In the genomic region with DNA sequence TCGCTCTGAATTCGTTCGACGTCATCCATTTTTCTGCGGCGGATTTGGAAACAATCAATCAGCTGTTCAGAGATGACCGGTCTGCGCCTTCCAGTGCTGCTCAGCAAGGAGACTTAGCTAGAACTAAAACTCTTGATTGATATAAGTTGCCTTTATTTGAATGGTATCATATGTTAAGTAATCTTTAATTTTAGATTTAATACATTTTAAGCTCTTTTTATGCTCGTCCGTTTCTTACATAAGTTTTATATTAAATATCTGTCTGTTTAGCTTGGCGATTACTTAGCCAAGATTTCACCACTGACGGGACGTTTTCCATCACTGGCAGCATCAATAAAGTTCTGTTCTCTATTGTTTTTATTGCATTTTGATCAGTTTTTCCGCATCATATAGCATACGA, we compare ENCODE assay signal across 1 fruit fly cellular context.
TF ChIP-seq lines count a peak whose summit lies in the region.

A gene (minus strand): TSS at position 58 of the 400 bp plus-strand sequence.
A gene (plus strand): TSS at position 296 of the 400 bp plus-strand sequence.

TF ChIP-seq in whole organism, embryonic, 481 proteins besides CTCF, POLR2A, EP300 and RAD21 (continued from another document and continues in another):
- TF ChIP-seq CG13624 (GFP tag; optimal IDR thresholded peaks at IDR 0.05; lab: Kevin White, UChicago) (no peak), CG1024 (GFP tag; IDR thresholded peaks at IDR 0.05; lab: Robert Waterston, UW) (no peak), pfk (GFP tag; optimal IDR thresholded peaks at IDR 0.05; lab: Kevin White, UChicago) (no peak), CG17802 (tag; optimal IDR thresholded peaks at IDR 0.05; lab: Kevin White, UChicago) (peak; percentile 24), Hand (GFP tag; optimal IDR thresholded peaks at IDR 0.05; lab: Kevin White, UChicago) (no peak), unc-4 (GFP tag; IDR thresholded peaks at IDR 0.05; lab: Robert Waterston, UW; ENCODE audit: partially characterized antibody) (no peak), CG30020 (tag; optimal IDR thresholded peaks at IDR 0.05; lab: Kevin White, UChicago) (peak; percentile 45), salm (tag; optimal IDR thresholded peaks at IDR 0.05; lab: Kevin White, UChicago) (no peak), CG2116 (GFP tag; optimal IDR thresholded peaks at IDR 0.05; lab: Kevin White, UChicago) (peak; percentile 62), nau (GFP tag; optimal IDR thresholded peaks at IDR 0.05; lab: Kevin White, UChicago) (no peak), NC2β (GFP tag; optimal IDR thresholded peaks at IDR 0.05; lab: Kevin White, UChicago) (peak; percentile 17), pnt (GFP tag; optimal IDR thresholded peaks at IDR 0.05; lab: Kevin White, UChicago) (no peak), CG9797 (GFP tag; optimal IDR thresholded peaks at IDR 0.05; lab: Kevin White, UChicago) (peak; percentile 41), CG17385 (GFP tag; optimal IDR thresholded peaks at IDR 0.05; lab: Kevin White, UChicago) (no peak), otp (GFP tag; IDR thresholded peaks at IDR 0.05; lab: Robert Waterston, UW) (no peak), tin (GFP tag; optimal IDR thresholded peaks at IDR 0.05; lab: Kevin White, UChicago) (peak; percentile 65), CG34224 (GFP tag; IDR thresholded peaks at IDR 0.05; lab: Robert Waterston, UW; ENCODE audit: partially characterized antibody) (no peak), HLHmδ (GFP tag; optimal IDR thresholded peaks at IDR 0.05; lab: Kevin White, UChicago) (no peak), CG14965 (GFP tag; optimal IDR thresholded peaks at IDR 0.05; lab: Kevin White, UChicago; ENCODE audit: borderline replicate concordance) (no peak), ATbp (GFP tag; optimal IDR thresholded peaks at IDR 0.05; lab: Kevin White, UChicago) (no peak), so (GFP tag; IDR thresholded peaks at IDR 0.05; lab: Robert Waterston, UW) (peak; percentile 31; the same call in 1 of the 3 replicates), CG31388 (GFP tag; optimal IDR thresholded peaks at IDR 0.05; lab: Kevin White, UChicago) (no peak), kni (GFP tag; optimal IDR thresholded peaks at IDR 0.05; lab: Kevin White, UChicago) (no peak), CG31441 (GFP tag; IDR thresholded peaks at IDR 0.05; lab: Robert Waterston, UW) (no peak), HHEX (GFP tag; optimal IDR thresholded peaks at IDR 0.05; lab: Kevin White, UChicago) (no peak), hb (GFP tag; IDR thresholded peaks at IDR 0.05; lab: Robert Waterston, UW; ENCODE audit: partially characterized antibody) (no peak), Mad (GFP tag; optimal IDR thresholded peaks at IDR 0.05; lab: Kevin White, UChicago) (peak; percentile 80), Doc2 (GFP tag; IDR thresholded peaks at IDR 0.05; lab: Robert Waterston, UW) (no peak), chn (GFP tag; optimal IDR thresholded peaks at IDR 0.05; lab: Kevin White, UChicago) (peak; percentile 47), CkIIα-i1 (GFP tag; IDR thresholded peaks at IDR 0.05; lab: Robert Waterston, UW) (no peak), Med (GFP tag; lab: Kevin White, UChicago) (peak; percentile 89), esg (GFP tag; conservative IDR thresholded peaks at IDR 0.05; lab: Robert Waterston, UW) (peak; percentile 27; the same call in 1 of the 2 replicates), nmo (GFP tag; optimal IDR thresholded peaks at IDR 0.05; lab: Kevin White, UChicago) (peak; percentile 72), CG13894 (tag; optimal IDR thresholded peaks at IDR 0.05; lab: Kevin White, UChicago) (no peak), CG12744 (GFP tag; optimal IDR thresholded peaks at IDR 0.05; lab: Kevin White, UChicago) (no peak), phol (tag; optimal IDR thresholded peaks at IDR 0.05; lab: Kevin White, UChicago) (peak; percentile 87), CG34422 (GFP tag; IDR thresholded peaks at IDR 0.05; lab: Robert Waterston, UW) (peak; percentile 82), CG14014 (GFP tag; IDR thresholded peaks at IDR 0.05; lab: Robert Waterston, UW) (peak; percentile 47; the same call in 1 of the 2 replicates), lmd (GFP tag; IDR thresholded peaks at IDR 0.05; lab: Robert Waterston, UW) (peak; percentile 71), wor (GFP tag; IDR thresholded peaks at IDR 0.05; lab: Robert Waterston, UW) (no peak), tll (GFP tag; optimal IDR thresholded peaks at IDR 0.05; lab: Kevin White, UChicago) (peak in 1 of 2 experiments; percentile 35), sisA (GFP tag; IDR thresholded peaks at IDR 0.05; lab: Robert Waterston, UW) (peak; percentile 13; the same call in 1 of the 2 replicates), lov (optimal IDR thresholded peaks at IDR 0.05; lab: Kevin White, UChicago) (no peak), lov (GFP tag; IDR thresholded peaks at IDR 0.05; lab: Robert Waterston, UW) (no peak), CG10147 (GFP tag; optimal IDR thresholded peaks at IDR 0.05; lab: Kevin White, UChicago) (no peak), CG4854 (GFP tag; optimal IDR thresholded peaks at IDR 0.05; lab: Kevin White, UChicago) (no peak), Sin3A (optimal IDR thresholded peaks at IDR 0.05; lab: Kevin White, UChicago) (peak; percentile 76), CG1602 (GFP tag; optimal IDR thresholded peaks at IDR 0.05; lab: Kevin White, UChicago) (peak; percentile 34), CG9437 (GFP tag; optimal IDR thresholded peaks at IDR 0.05; lab: Kevin White, UChicago) (peak; percentile 59), fd3F (GFP tag; optimal IDR thresholded peaks at IDR 0.05; lab: Kevin White, UChicago) (peak; percentile 34), zf30C (GFP tag; optimal IDR thresholded peaks at IDR 0.05; lab: Kevin White, UChicago) (no peak), CG10565 (GFP tag; optimal IDR thresholded peaks at IDR 0.05; lab: Kevin White, UChicago) (no peak), CG13296 (GFP tag; optimal IDR thresholded peaks at IDR 0.05; lab: Kevin White, UChicago) (no peak), pho (GFP tag; optimal IDR thresholded peaks at IDR 0.05; lab: Kevin White, UChicago) (peak; percentile 29), CG3726 (GFP tag; IDR thresholded peaks at IDR 0.05; lab: Robert Waterston, UW) (no peak), CG14860 (GFP tag; IDR thresholded peaks at IDR 0.05; lab: Robert Waterston, UW; ENCODE audit: partially characterized antibody) (no peak), fd102C (GFP tag; optimal IDR thresholded peaks at IDR 0.05; lab: Kevin White, UChicago) (no peak), ab (GFP tag; optimal IDR thresholded peaks at IDR 0.05; lab: Kevin White, UChicago) (no peak), Antp (GFP tag; optimal IDR thresholded peaks at IDR 0.05; lab: Kevin White, UChicago) (no peak), CG6254 (GFP tag; optimal IDR thresholded peaks at IDR 0.05; lab: Kevin White, UChicago) (no peak), CG16779 (GFP tag; IDR thresholded peaks at IDR 0.05; lab: Robert Waterston, UW) (no peak), mld (GFP tag; IDR thresholded peaks at IDR 0.05; lab: Robert Waterston, UW; ENCODE audit: partially characterized antibody) (no peak), Mes4 (GFP tag; optimal IDR thresholded peaks at IDR 0.05; lab: Kevin White, UChicago) (peak; percentile 3), CG12071 (GFP tag; optimal IDR thresholded peaks at IDR 0.05; lab: Kevin White, UChicago) (no peak), org-1 (GFP tag; optimal IDR thresholded peaks at IDR 0.05; lab: Kevin White, UChicago) (no peak), Hr78 (GFP tag; optimal IDR thresholded peaks at IDR 0.05; lab: Kevin White, UChicago) (no peak), CG12391 (tag; optimal IDR thresholded peaks at IDR 0.05; lab: Kevin White, UChicago) (peak; percentile 83), CG4730 (GFP tag; IDR thresholded peaks at IDR 0.05; lab: Robert Waterston, UW) (no peak), HmgD (GFP tag; optimal IDR thresholded peaks at IDR 0.05; lab: Kevin White, UChicago) (peak; percentile 17), cwo (GFP tag; optimal IDR thresholded peaks at IDR 0.05; lab: Kevin White, UChicago) (no peak), Opbp (GFP tag; IDR thresholded peaks at IDR 0.05; lab: Robert Waterston, UW; ENCODE audit: partially characterized antibody) (no peak), Lpt (GFP tag; optimal IDR thresholded peaks at IDR 0.05; lab: Kevin White, UChicago) (no peak), CG9932 (GFP tag; IDR thresholded peaks at IDR 0.05; lab: Robert Waterston, UW) (peak; percentile 77), peb (GFP tag; IDR thresholded peaks at IDR 0.05; lab: Robert Waterston, UW) (no peak), jumu (GFP tag; optimal IDR thresholded peaks at IDR 0.05; lab: Kevin White, UChicago) (no peak), ro (GFP tag; IDR thresholded peaks at IDR 0.05; lab: Robert Waterston, UW) (no peak), eve (GFP tag; optimal IDR thresholded peaks at IDR 0.05; lab: Kevin White, UChicago) (no peak), insv (GFP tag; optimal IDR thresholded peaks at IDR 0.05; lab: Kevin White, UChicago) (peak in 1 of 2 experiments; percentile 28), CG16813 (GFP tag; IDR thresholded peaks at IDR 0.05; lab: Robert Waterston, UW; ENCODE audit: partially characterized antibody) (0 out of 3 replicates have a peak, but pooled peaks have one; percentile 8), CG2889 (GFP tag; IDR thresholded peaks at IDR 0.05; lab: Robert Waterston, UW) (no peak), tna (GFP tag; IDR thresholded peaks at IDR 0.05; lab: Robert Waterston, UW; ENCODE audit: partially characterized antibody) (no peak), D19A (tag; optimal IDR thresholded peaks at IDR 0.05; lab: Kevin White, UChicago) (no peak), Poxn (GFP tag; IDR thresholded peaks at IDR 0.05; lab: Robert Waterston, UW) (no peak), B-H1 (GFP tag; IDR thresholded peaks at IDR 0.05; lab: Robert Waterston, UW) (no peak), CG9727 (GFP tag; optimal IDR thresholded peaks at IDR 0.05; lab: Kevin White, UChicago) (peak; percentile 51), chm (GFP tag; IDR thresholded peaks at IDR 0.05; lab: Robert Waterston, UW) (no peak), CG4820 (GFP tag; optimal IDR thresholded peaks at IDR 0.05; lab: Kevin White, UChicago) (peak; percentile 27), CG5953 (GFP tag; IDR thresholded peaks at IDR 0.05; lab: Robert Waterston, UW) (no peak), E2f2 (GFP tag; IDR thresholded peaks at IDR 0.05; lab: Robert Waterston, UW) (peak; percentile 17; the same call in 1 of the 2 replicates), fru (optimal IDR thresholded peaks at IDR 0.05; lab: Kevin White, UChicago) (no peak), CG1647 (GFP tag; optimal IDR thresholded peaks at IDR 0.05; lab: Kevin White, UChicago) (no peak), CG10267 (tag; optimal IDR thresholded peaks at IDR 0.05; lab: Kevin White, UChicago) (peak; percentile 98), CG14441 (GFP tag; IDR thresholded peaks at IDR 0.05; lab: Robert Waterston, UW) (peak; percentile 59), MBD-R2 (GFP tag; IDR thresholded peaks at IDR 0.05; lab: Robert Waterston, UW) (peak; percentile 93), stc (GFP tag; IDR thresholded peaks at IDR 0.05; lab: Robert Waterston, UW) (no peak), CG16863 (GFP tag; optimal IDR thresholded peaks at IDR 0.05; lab: Kevin White, UChicago) (no peak), CG6689 (GFP tag; IDR thresholded peaks at IDR 0.05; lab: Robert Waterston, UW) (peak; percentile 31; the same call in 1 of the 2 replicates), CG10274 (GFP tag; optimal IDR thresholded peaks at IDR 0.05; lab: Kevin White, UChicago) (no peak), CG18011 (GFP tag; optimal IDR thresholded peaks at IDR 0.05; lab: Kevin White, UChicago) (peak; percentile 29), Bgb (GFP tag; IDR thresholded peaks at IDR 0.05; lab: Robert Waterston, UW; ENCODE audit: partially characterized antibody) (0 out of 2 replicates have a peak, but pooled peaks have one; percentile 6), mirr (GFP tag; optimal IDR thresholded peaks at IDR 0.05; lab: Kevin White, UChicago) (no peak), az2 (GFP tag; optimal IDR thresholded peaks at IDR 0.05; lab: Kevin White, UChicago) (peak; percentile 47), C15 (GFP tag; IDR thresholded peaks at IDR 0.05; lab: Robert Waterston, UW) (no peak), CG10366 (GFP tag; IDR thresholded peaks at IDR 0.05; lab: Robert Waterston, UW) (0 out of 2 replicates have a peak, but pooled peaks have one; percentile 21), crc (GFP tag; optimal IDR thresholded peaks at IDR 0.05; lab: Kevin White, UChicago) (no peak), CG33557 (GFP tag; optimal IDR thresholded peaks at IDR 0.05; lab: Kevin White, UChicago) (peak; percentile 56), MESR4 (GFP tag; optimal IDR thresholded peaks at IDR 0.05; lab: Kevin White, UChicago) (no peak), prd (optimal IDR thresholded peaks at IDR 0.05; lab: Kevin White, UChicago) (no peak), prd (GFP tag; IDR thresholded peaks at IDR 0.05; lab: Robert Waterston, UW) (peak; percentile 67; the same call in 2 of the 3 replicates), H15 (GFP tag; IDR thresholded peaks at IDR 0.05; lab: Robert Waterston, UW) (no peak), ato (GFP tag; IDR thresholded peaks at IDR 0.05; lab: Robert Waterston, UW; ENCODE audit: partially characterized antibody) (no peak), CG11093 (GFP tag; IDR thresholded peaks at IDR 0.05; lab: Robert Waterston, UW) (peak; percentile 47; the same call in 1 of the 3 replicates), da (GFP tag; optimal IDR thresholded peaks at IDR 0.05; lab: Kevin White, UChicago) (no peak), knrl (GFP tag; IDR thresholded peaks at IDR 0.05; lab: Robert Waterston, UW; ENCODE audit: partially characterized antibody) (no peak), CG1233 (GFP tag; optimal IDR thresholded peaks at IDR 0.05; lab: Kevin White, UChicago) (no peak), CoRest (tag; optimal IDR thresholded peaks at IDR 0.05; lab: Kevin White, UChicago) (peak; percentile 72), aop (GFP tag; IDR thresholded peaks at IDR 0.05; lab: Robert Waterston, UW) (no peak), CG3163 (GFP tag; optimal IDR thresholded peaks at IDR 0.05; lab: Kevin White, UChicago) (no peak), ap (GFP tag; IDR thresholded peaks at IDR 0.05; lab: Robert Waterston, UW) (no peak), CG10431 (GFP tag; optimal IDR thresholded peaks at IDR 0.05; lab: Kevin White, UChicago) (no peak), CG7745 (tag; optimal IDR thresholded peaks at IDR 0.05; lab: Kevin White, UChicago) (no peak), CG11696 (GFP tag; IDR thresholded peaks at IDR 0.05; lab: Robert Waterston, UW) (no peak), maf-S (GFP tag; optimal IDR thresholded peaks at IDR 0.05; lab: Kevin White, UChicago) (no peak), fd64A (GFP tag; optimal IDR thresholded peaks at IDR 0.05; lab: Kevin White, UChicago) (no peak), chif (GFP tag; optimal IDR thresholded peaks at IDR 0.05; lab: Kevin White, UChicago) (peak; percentile 47 to 52), Aef1 (GFP tag; IDR thresholded peaks at IDR 0.05; lab: Robert Waterston, UW) (no peak), Spps (tag; optimal IDR thresholded peaks at IDR 0.05; lab: Kevin White, UChicago) (no peak), pros (GFP tag; optimal IDR thresholded peaks at IDR 0.05; lab: Kevin White, UChicago) (no peak)
